Worm (Caenorhabditis elegans): Measurements from ENCODE around the gene kynu-1.
A peak's percentile ranks its signal among the peaks of the same experiment; 100 is the strongest.

DNA sequence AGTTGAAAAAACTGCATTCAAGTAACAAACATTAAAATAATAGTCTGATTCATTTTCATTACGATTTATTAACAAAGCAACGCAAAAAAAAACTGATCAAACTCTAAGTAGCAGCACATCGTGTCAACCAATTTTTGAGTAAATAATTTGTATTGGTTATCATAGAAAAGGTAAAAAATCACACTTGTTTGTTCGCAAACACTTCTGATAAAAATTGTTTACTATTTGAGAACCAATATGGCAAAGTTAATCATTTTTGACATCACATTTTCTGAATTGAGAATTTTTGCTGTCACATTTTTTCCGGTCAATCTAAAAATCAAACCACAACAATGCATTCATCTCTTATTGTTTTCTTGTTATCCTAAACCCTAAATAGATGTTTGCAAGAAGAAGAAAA lies 12.1 kb upstream of the kynu-1 start:
- TF ChIP-seq lim-7 (GFP tag; IDR thresholded peaks at IDR 0.05) (no peak), nhr-77 (tag; optimal IDR thresholded peaks at IDR 0.05) (peak; percentile 38), dve-1 (tag; optimal IDR thresholded peaks at IDR 0.05; ENCODE audit: insufficient read depth) (peak; percentile 31), dmd-6 (GFP tag; IDR thresholded peaks at IDR 0.05) (no peak), jun-1 (tag; optimal IDR thresholded peaks at IDR 0.05) (no peak), lin-39 (tag; optimal IDR thresholded peaks at IDR 0.05) (no peak), nhr-237 (tag; optimal IDR thresholded peaks at IDR 0.05) (no peak), ceh-32 (tag; optimal IDR thresholded peaks at IDR 0.05; ENCODE audit: poor library complexity) (no peak), nhr-11 (tag; optimal IDR thresholded peaks at IDR 0.05) (no peak), lir-3 (tag; optimal IDR thresholded peaks at IDR 0.05) (no peak), daf-12 (tag; optimal IDR thresholded peaks at IDR 0.05) (no peak), mep-1 (tag; optimal IDR thresholded peaks at IDR 0.05) (no peak)

Measured in whole organism, L4 larva.